Worm (Caenorhabditis elegans) whole organism, late embryonic: ENCODE measurements around the gene F13A2.3.

Experiments used
- C38D4.7 ChIP-seq: fragments of 200-800 bp; sonication (Bioruptor generic); optimal IDR thresholded peaks from 2 replicates; lab custom pipeline; 2018; ENCODE audit warnings: mild to moderate bottlenecking, missing genetic modification characterization, moderate library complexity, missing compliant biosample characterization
- F13H6.1 ChIP-seq: sonication (generic microtip); optimal IDR thresholded peaks from 2 replicates; lab custom pipeline; 2016; ENCODE audit warnings: missing genetic modification characterization, missing compliant biosample characterization
- K02D7.2 ChIP-seq: sonication (generic microtip); optimal IDR thresholded peaks from 2 replicates; lab custom pipeline; 2017; ENCODE audit warnings: mild to moderate bottlenecking, missing genetic modification characterization, missing compliant biosample characterization
- ahr-1 ChIP-seq: sonication (generic microtip); optimal IDR thresholded peaks from 2 replicates; lab custom pipeline; 2016; ENCODE audit warnings: missing genetic modification characterization, missing compliant biosample characterization
- ama-1 ChIP-seq: fragments of 150-350 bp; optimal IDR thresholded peaks from 2 replicates; lab custom pipeline; 2014
- ceh-19 ChIP-seq: fragments of 200-800 bp; sonication (Bioruptor generic); optimal IDR thresholded peaks from 2 replicates; lab custom pipeline; 2018; ENCODE audit warnings: mild to moderate bottlenecking, missing genetic modification characterization, missing compliant biosample characterization
- ceh-30 ChIP-seq: fragments of 150-350 bp; optimal IDR thresholded peaks from 2 replicates; lab custom pipeline; 2014; ENCODE audit warnings: missing biosample characterization, missing genetic modification characterization
- ceh-6 ChIP-seq: fragments of 200-800 bp; sonication (Bioruptor generic); optimal IDR thresholded peaks from 2 replicates; lab custom pipeline; 2018; ENCODE audit warnings: mild to moderate bottlenecking, missing genetic modification characterization, missing compliant biosample characterization
- elt-2 ChIP-seq: sonication (generic microtip); optimal IDR thresholded peaks from 2 replicates; lab custom pipeline; 2016; ENCODE audit warnings: missing genetic modification reagents, missing genetic modification characterization, missing compliant biosample characterization
- ets-4 ChIP-seq: sonication (generic microtip); optimal IDR thresholded peaks from 2 replicates; lab custom pipeline; 2016; ENCODE audit warnings: missing genetic modification characterization, missing compliant biosample characterization
- fax-1 ChIP-seq: sonication (generic microtip); optimal IDR thresholded peaks from 2 replicates; lab custom pipeline; 2016; ENCODE audit warnings: missing genotype, missing genetic modification characterization, missing compliant biosample characterization
- fkh-10 ChIP-seq: fragments of 150-350 bp; optimal IDR thresholded peaks from 2 replicates; lab custom pipeline; 2014; ENCODE audit warnings: missing biosample characterization, missing genetic modification reagents, missing genetic modification characterization
- fkh-6 ChIP-seq: sonication (generic microtip); optimal IDR thresholded peaks from 2 replicates; lab custom pipeline; 2016; ENCODE audit warnings: missing genetic modification characterization, missing compliant biosample characterization
- hlh-15 ChIP-seq: sonication (generic microtip); optimal IDR thresholded peaks from 2 replicates; lab custom pipeline; 2016; ENCODE audit warnings: missing genetic modification characterization, missing compliant biosample characterization
- hlh-30 ChIP-seq: sonication (generic microtip); optimal IDR thresholded peaks from 2 replicates; lab custom pipeline; 2017; ENCODE audit warnings: antibody characterized with exemption, missing genetic modification characterization, missing compliant biosample characterization; ENCODE audit not compliant: insufficient read depth
- hlh-6 ChIP-seq: sonication (generic microtip); optimal IDR thresholded peaks from 2 replicates; lab custom pipeline; 2016; ENCODE audit warnings: missing genotype, missing genetic modification characterization, missing compliant biosample characterization
- hlh-8 ChIP-seq: sonication (generic microtip); optimal IDR thresholded peaks from 2 replicates; lab custom pipeline; 2016; ENCODE audit warnings: missing genotype, missing genetic modification characterization, missing compliant biosample characterization
- madf-2 ChIP-seq: sonication (generic microtip); optimal IDR thresholded peaks from 2 replicates; lab custom pipeline; 2017; ENCODE audit warnings: missing genetic modification characterization, missing compliant biosample characterization
- mec-3 ChIP-seq: sonication (generic microtip); optimal IDR thresholded peaks from 2 replicates; lab custom pipeline; 2016; ENCODE audit warnings: borderline replicate concordance, missing genetic modification characterization, missing compliant biosample characterization
- nhr-11 ChIP-seq: fragments of 150-350 bp; optimal IDR thresholded peaks from 2 replicates; lab custom pipeline; 2014; ENCODE audit warnings: missing biosample characterization, missing genetic modification characterization
- nhr-232 ChIP-seq: sonication (generic microtip); optimal IDR thresholded peaks from 2 replicates; lab custom pipeline; 2016; ENCODE audit warnings: missing genetic modification characterization, missing compliant biosample characterization
- npax-4 ChIP-seq: sonication (generic microtip); optimal IDR thresholded peaks from 2 replicates; lab custom pipeline; 2016; ENCODE audit warnings: missing genetic modification characterization, missing compliant biosample characterization
- pag-3 ChIP-seq: sonication (generic microtip); optimal IDR thresholded peaks from 2 replicates; lab custom pipeline; 2016; ENCODE audit warnings: missing compliant biosample characterization, missing genetic modification characterization, borderline replicate concordance
- pat-9 ChIP-seq: fragments of 200-800 bp; sonication (Bioruptor generic); optimal IDR thresholded peaks from 2 replicates; lab custom pipeline; 2018; ENCODE audit warnings: mild to moderate bottlenecking, missing genetic modification characterization, moderate library complexity, missing compliant biosample characterization
- pax-1 ChIP-seq: fragments of 150-350 bp; optimal IDR thresholded peaks from 2 replicates; lab custom pipeline; 2014; ENCODE audit warnings: missing biosample characterization, missing genetic modification characterization
- pha-4 ChIP-seq: fragments of 150-350 bp; optimal IDR thresholded peaks from 2 replicates; lab custom pipeline; 2018; ENCODE audit warnings: missing biosample characterization, missing genetic modification reagents, missing genetic modification characterization
- pqm-1 ChIP-seq: sonication (generic microtip); optimal IDR thresholded peaks from 2 replicates; lab custom pipeline; 2016; ENCODE audit warnings: missing genetic modification characterization, missing compliant biosample characterization
- pros-1 ChIP-seq: fragments of 150-350 bp; optimal IDR thresholded peaks from 2 replicates; lab custom pipeline; 2014; ENCODE audit warnings: missing biosample characterization, missing genetic modification reagents, missing genetic modification characterization
- rnt-1 ChIP-seq: sonication (generic microtip); optimal IDR thresholded peaks from 2 replicates; lab custom pipeline; 2016; ENCODE audit warnings: missing genetic modification characterization, missing compliant biosample characterization
- syd-9 ChIP-seq: sonication (generic microtip); optimal IDR thresholded peaks from 2 replicates; lab custom pipeline; 2016; ENCODE audit warnings: mild to moderate bottlenecking, missing genetic modification characterization, moderate library complexity, missing compliant biosample characterization
- tbx-2 ChIP-seq: sonication (generic microtip); optimal IDR thresholded peaks from 2 replicates; lab custom pipeline; 2016; ENCODE audit warnings: missing genetic modification characterization, missing compliant biosample characterization
- unc-3 ChIP-seq, 2 experiments: fragments of 200-800 bp in 1 of 2; sonication (Bioruptor generic) in 1 of 2; sonication (generic microtip) in 1 of 2; conservative IDR thresholded peaks in 1 of 2; optimal IDR thresholded peaks in 1 of 2; 2 replicates each; pipeline versions ENCODE4 v1.3.6 to Lab custom; 2016 to 2022; ENCODE audit warnings: missing compliant biosample characterization in 2 of 2, missing genetic modification characterization in 2 of 2, missing genetic modification reagents in 1 of 2
- unc-42 ChIP-seq: sonication (generic microtip); optimal IDR thresholded peaks from 2 replicates; lab custom pipeline; 2016; ENCODE audit warnings: missing genotype, missing genetic modification characterization, missing compliant biosample characterization
- unc-55 ChIP-seq: sonication (generic microtip); optimal IDR thresholded peaks from 2 replicates; lab custom pipeline; 2017; ENCODE audit warnings: missing biosample characterization, missing genetic modification reagents, missing genetic modification characterization
- zip-5 ChIP-seq: sonication (generic microtip); optimal IDR thresholded peaks from 2 replicates; lab custom pipeline; 2016; ENCODE audit warnings: missing genetic modification characterization, missing compliant biosample characterization
- ztf-16 ChIP-seq: sonication (generic microtip); optimal IDR thresholded peaks from 2 replicates; lab custom pipeline; 2017; ENCODE audit warnings: missing genetic modification characterization, missing compliant biosample characterization

F13A2.3 gene

DNA sequence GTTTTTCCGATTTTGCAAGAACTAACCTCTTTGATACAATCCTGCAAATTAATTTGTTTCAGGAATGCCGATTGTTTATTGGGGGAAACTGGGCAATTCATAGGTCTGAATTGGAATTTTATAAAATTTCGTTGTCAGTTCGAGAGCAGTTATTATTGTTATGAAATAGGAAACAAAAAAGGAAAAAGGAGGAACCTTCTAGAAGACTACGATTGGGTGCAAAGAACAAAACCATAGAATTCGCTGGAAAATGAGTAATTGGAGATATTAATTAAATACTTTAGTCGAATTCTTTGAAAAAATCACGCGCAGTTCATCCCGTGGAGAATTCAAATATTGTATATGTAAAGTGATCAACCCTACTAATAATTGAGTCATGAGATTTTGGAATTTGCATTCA, 8.8 kb downstream of the F13A2.3 start, which contains the start of gene F13A2.9:
Gene F13A2.9 (minus strand): TSS at position 101 of the 400 bp plus-strand sequence.
- TF ChIP-seq pros-1 (tag; lab: Kevin White, UChicago): no peak
- TF ChIP-seq unc-3 (GFP tag; conservative IDR thresholded peaks at IDR 0.05; lab: Robert Waterston, UW): no peak
- TF ChIP-seq unc-3 (tag; optimal IDR thresholded peaks at IDR 0.05; lab: Kevin White, UChicago): no peak
- TF ChIP-seq pqm-1 (tag; lab: Kevin White, UChicago): no peak
- no peak for TF ChIP-seq madf-2 (tag; lab: Kevin White, UChicago)
- TF ChIP-seq zip-5 (tag; lab: Kevin White, UChicago): no peak
- TF ChIP-seq tbx-2 (tag; lab: Kevin White, UChicago): no peak
- TF ChIP-seq ahr-1 (tag; lab: Kevin White, UChicago): no peak
- no peak for TF ChIP-seq rnt-1

DNA sequence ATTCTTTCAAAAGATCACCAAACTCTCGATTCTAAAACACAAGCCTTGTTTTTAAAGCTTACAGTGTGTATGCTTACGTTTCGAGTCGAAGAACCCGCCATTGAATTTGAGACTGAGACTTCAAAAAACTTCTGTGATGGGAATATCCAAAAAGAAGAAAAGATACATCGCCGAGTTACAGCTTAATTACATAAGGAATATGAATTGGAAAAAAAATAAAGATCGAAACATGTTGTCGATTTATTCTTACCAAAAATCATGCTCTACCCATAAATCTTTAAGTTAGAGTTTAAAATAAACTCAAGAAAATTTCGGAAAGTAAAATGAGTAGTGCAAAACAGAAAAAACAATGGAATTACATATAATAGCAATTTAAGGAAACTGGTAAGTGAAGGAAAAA, 10.0 kb downstream of the F13A2.3 start, which contains the start of gene F13A2.10:
Gene F13A2.10 (minus strand): TSS at position 101 of the 400 bp plus-strand sequence.
- TF ChIP-seq K02D7.2: no peak
- no peak for TF ChIP-seq pag-3 (tag; lab: Kevin White, UChicago)
- TF ChIP-seq syd-9 (tag; lab: Kevin White, UChicago): no peak
- TF ChIP-seq hlh-30: no peak
- no peak for TF ChIP-seq nhr-11
- TF ChIP-seq pha-4: no peak
- TF ChIP-seq elt-2 (tag; lab: Kevin White, UChicago): no peak
- no peak for TF ChIP-seq npax-4 (tag; lab: Kevin White, UChicago)
- no peak for TF ChIP-seq unc-55 (GFP tag; lab: Kevin White, UChicago)
- no peak for TF ChIP-seq ceh-19
- TF ChIP-seq hlh-15: no peak
- no peak for TF ChIP-seq ama-1 (lab: Kevin White, UChicago)
- no peak for TF ChIP-seq ets-4
- no peak for TF ChIP-seq pat-9 (tag; lab: Kevin White, UChicago)

DNA sequence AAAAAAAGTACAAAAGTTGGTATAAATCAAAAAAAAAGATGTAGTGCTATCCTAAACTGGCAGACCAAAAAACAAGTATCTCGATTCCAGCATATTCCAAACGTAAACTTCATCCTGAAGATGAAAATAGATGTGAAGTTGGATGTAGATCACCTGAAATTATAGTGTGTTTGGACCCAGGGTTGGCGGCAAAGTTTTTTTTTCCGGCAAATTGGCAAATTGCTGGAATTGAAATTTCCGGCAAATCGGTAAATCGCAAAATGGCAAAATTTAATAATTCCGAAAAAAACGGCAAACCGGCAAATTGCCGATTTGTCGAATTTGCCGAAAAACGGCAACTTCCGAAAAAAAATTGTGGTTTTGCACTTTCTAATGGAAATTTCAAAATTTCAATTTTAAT, 11.7 kb downstream of the F13A2.3 start, which contains the start of gene F13A2.2:
Gene F13A2.2 (minus strand): TSS at position 101 of the 400 bp plus-strand sequence.
- TF ChIP-seq unc-42 (tag; lab: Kevin White, UChicago): no peak
- no peak for TF ChIP-seq fkh-6 (tag; lab: Kevin White, UChicago)
- TF ChIP-seq ceh-30 (tag; lab: Kevin White, UChicago): no peak
- TF ChIP-seq madf-2 (tag; lab: Kevin White, UChicago): no peak
- TF ChIP-seq hlh-8 (tag; lab: Kevin White, UChicago): no peak
- no peak for TF ChIP-seq pqm-1 (tag; lab: Kevin White, UChicago)
- no peak for TF ChIP-seq F13H6.1 (tag; lab: Kevin White, UChicago)
- TF ChIP-seq mec-3 (tag; lab: Kevin White, UChicago): no peak
- no peak for TF ChIP-seq unc-55 (GFP tag; lab: Kevin White, UChicago)
- TF ChIP-seq C38D4.7 (GFP tag; lab: Kevin White, UChicago): no peak
- no peak for TF ChIP-seq nhr-232 (tag; lab: Kevin White, UChicago)
- no peak for TF ChIP-seq ztf-16 (tag; lab: Kevin White, UChicago)
- TF ChIP-seq fax-1 (tag; lab: Kevin White, UChicago): no peak
- TF ChIP-seq fkh-10: no peak

DNA sequence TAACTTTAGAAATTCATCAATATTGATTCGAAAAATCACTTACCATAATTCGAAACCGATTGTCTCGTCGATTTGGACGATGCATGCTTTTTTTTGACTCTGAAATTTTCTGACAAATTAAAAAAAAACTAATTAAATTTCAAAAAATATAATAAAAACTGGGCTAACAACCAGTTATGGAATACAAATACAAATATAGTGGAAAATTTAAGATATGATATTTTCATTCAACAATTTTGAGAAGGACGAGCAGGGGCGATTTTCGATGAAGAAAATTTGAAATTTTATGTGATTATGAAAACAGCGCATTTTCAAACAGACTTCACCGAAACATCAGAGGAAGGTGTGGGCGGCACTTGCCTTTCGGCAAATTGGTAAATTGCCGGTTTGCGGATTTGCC, 13.9 kb downstream of the F13A2.3 start, which contains the start of gene F13A2.1:
Gene F13A2.1 (minus strand): TSS at position 101 of the 400 bp plus-strand sequence.
- TF ChIP-seq ceh-6 (no peak), fkh-10 (no peak), hlh-6 (no peak), pax-1 (tag; lab: Kevin White, UChicago) (no peak), ceh-30 (tag; lab: Kevin White, UChicago) (no peak)
